Fruit fly (Drosophila melanogaster) whole organism, pupa: Measurements from ENCODE around the gene ppk5.

Source experiments
- CG10348 ChIP-seq: fragments of 200-800 bp; sonication (Bioruptor generic); IDR thresholded peaks from 2 replicates; pipeline ENCODE4 v1.3.6; 2022; ENCODE audit warnings: missing biosample characterization, missing genetic modification characterization
- CG12605 ChIP-seq: fragments of 200-800 bp; sonication (Bioruptor generic); IDR thresholded peaks from 2 replicates; pipeline ENCODE4 v1.3.6; 2022; ENCODE audit warnings: missing biosample characterization, missing genetic modification characterization
- CG14655 ChIP-seq: fragments of 200-800 bp; sonication (Bioruptor generic); optimal IDR thresholded peaks from 3 replicates; lab custom pipeline; 2017; ENCODE audit warnings: mild to moderate bottlenecking, missing biosample characterization, missing genetic modification reagents, missing genetic modification characterization
- CG15710 ChIP-seq: fragments of 200-800 bp; sonication (Bioruptor generic); optimal IDR thresholded peaks from 2 replicates; lab custom pipeline; 2018; ENCODE audit warnings: missing biosample characterization, mild to moderate bottlenecking, missing genetic modification characterization, moderate library complexity
- CG17806 ChIP-seq: fragments of 200-800 bp; sonication (Bioruptor generic); optimal IDR thresholded peaks from 2 replicates; lab custom pipeline; 2018; ENCODE audit warnings: missing biosample characterization, mild to moderate bottlenecking, missing genetic modification characterization, moderate library complexity
- CG32121 ChIP-seq: fragments of 200-800 bp; sonication (Bioruptor generic); IDR thresholded peaks from 2 replicates; pipeline ENCODE4 v1.3.6; 2022; ENCODE audit warnings: missing biosample characterization, missing genetic modification characterization
- CG9948 ChIP-seq: fragments of 200-800 bp; sonication (Bioruptor generic); optimal IDR thresholded peaks from 2 replicates; lab custom pipeline; 2018; ENCODE audit warnings: missing biosample characterization, mild to moderate bottlenecking, missing genetic modification characterization, moderate library complexity
- D1 ChIP-seq: fragments of 200-800 bp; sonication (Bioruptor generic); optimal IDR thresholded peaks from 2 replicates; lab custom pipeline; 2018; ENCODE audit warnings: missing biosample characterization, mild to moderate bottlenecking, missing genetic modification characterization, moderate library complexity
- EcR ChIP-seq: fragments of 200-800 bp; sonication (Bioruptor generic); optimal IDR thresholded peaks from 3 replicates; lab custom pipeline; 2019; ENCODE audit warnings: missing biosample characterization, missing genetic modification characterization, mild to moderate bottlenecking, moderate library complexity, missing genetic modification reagents
- Ets98B ChIP-seq: fragments of 200-800 bp; sonication (Bioruptor generic); IDR thresholded peaks from 2 replicates; pipeline ENCODE4 v1.3.6; 2022; ENCODE audit warnings: missing biosample characterization, missing genetic modification characterization
- Pif1A ChIP-seq: fragments of 200-800 bp; sonication (Bioruptor generic); optimal IDR thresholded peaks from 3 replicates; lab custom pipeline; 2016; ENCODE audit warnings: missing biosample characterization, missing genetic modification characterization
- Pif1B ChIP-seq: fragments of 200-800 bp; sonication (Bioruptor generic); optimal IDR thresholded peaks from 3 replicates; lab custom pipeline; 2016; ENCODE audit warnings: missing biosample characterization, missing genetic modification characterization
- fd96Ca ChIP-seq: fragments of 200-800 bp; sonication (Bioruptor generic); IDR thresholded peaks from 3 replicates; pipeline ENCODE4 v1.3.6; 2022; ENCODE audit warnings: missing biosample characterization, missing genetic modification characterization
- rn ChIP-seq: fragments of 200-800 bp; sonication (Bioruptor generic); IDR thresholded peaks from 2 replicates; pipeline ENCODE4 v1.3.6; 2022; ENCODE audit warnings: missing biosample characterization, missing genetic modification characterization

- TF ChIP-seq rn (no peak), CG14655 (GFP tag; lab: Kevin White, UChicago) (no peak), Pif1A (GFP tag; lab: Kevin White, UChicago) (no peak), CG17806 (tag; lab: Kevin White, UChicago) (peak; percentile 35), Pif1B (GFP tag; lab: Kevin White, UChicago) (no peak), CG12605 (GFP tag; lab: Robert Waterston, UW) (no peak), Ets98B (GFP tag; lab: Robert Waterston, UW) (no peak; the same call in 1 of the 2 replicates), CG15710 (tag; lab: Kevin White, UChicago) (peak; percentile 56), EcR (GFP tag; lab: Kevin White, UChicago) (no peak), CG10348 (no peak), CG32121 (GFP tag; lab: Robert Waterston, UW) (peak; percentile 59; the same call in 1 of the 2 replicates), D1 (tag; lab: Kevin White, UChicago) (no peak), fd96Ca (peak; percentile 56; the same call in 2 of the 3 replicates), CG9948 (tag; lab: Kevin White, UChicago) (peak; percentile 36)
These were observed 27.0 kb upstream of the ppk5 start, which contains the start of the genes Glg1 and M6 for dm6 chr3L:21507354-21507928.
